Fruit fly (Drosophila melanogaster) whole organism, prepupa: ENCODE data around the gene CG8420.

ENCODE experiments used
- CG15336 ChIP-seq: fragments of 200-800 bp; sonication (Bioruptor generic); IDR thresholded peaks from 2 replicates; pipeline ENCODE4 v1.3.6; 2022; ENCODE audit warnings: missing biosample characterization, missing genetic modification characterization
- CG1621 ChIP-seq: fragments of 200-800 bp; sonication (Bioruptor generic); optimal IDR thresholded peaks from 3 replicates; lab custom pipeline; 2018; ENCODE audit warnings: missing biosample characterization, mild to moderate bottlenecking, missing genetic modification characterization
- CG16779 ChIP-seq: fragments of 200-800 bp; sonication (Bioruptor generic); optimal IDR thresholded peaks from 3 replicates; lab custom pipeline; 2017; ENCODE audit warnings: missing biosample characterization, mild to moderate bottlenecking, missing genetic modification characterization
- CG3032 ChIP-seq: fragments of 200-800 bp; optimal IDR thresholded peaks from 2 replicates; lab custom pipeline; 2019; ENCODE audit warnings: missing biosample characterization, mild to moderate bottlenecking, missing genetic modification characterization, moderate library complexity
- CG6163 ChIP-seq: fragments of 200-800 bp; sonication (Bioruptor generic); IDR thresholded peaks from 3 replicates; pipeline ENCODE4 v1.3.6; 2022; ENCODE audit warnings: missing biosample characterization, missing genetic modification characterization
- CG6792 ChIP-seq: fragments of 200-800 bp; sonication (Bioruptor generic); optimal IDR thresholded peaks from 3 replicates; lab custom pipeline; 2016; ENCODE audit warnings: missing biosample characterization, missing genetic modification characterization
- CG6808 ChIP-seq: fragments of 200-800 bp; sonication (Bioruptor generic); optimal IDR thresholded peaks from 3 replicates; lab custom pipeline; 2017; ENCODE audit warnings: missing biosample characterization, missing genetic modification characterization, mild to moderate bottlenecking, moderate library complexity, missing genetic modification reagents
- achi ChIP-seq: fragments of 200-800 bp; sonication (Bioruptor generic); optimal IDR thresholded peaks from 3 replicates; lab custom pipeline; 2016; ENCODE audit warnings: missing biosample characterization, missing genetic modification characterization
- acj6 ChIP-seq: fragments of 200-800 bp; sonication (Bioruptor generic); optimal IDR thresholded peaks from 3 replicates; lab custom pipeline; 2016; ENCODE audit warnings: missing biosample characterization, missing genetic modification characterization
- fd85E ChIP-seq: fragments of 200-800 bp; sonication (Bioruptor generic); optimal IDR thresholded peaks from 3 replicates; lab custom pipeline; 2016; ENCODE audit warnings: missing biosample characterization, missing genetic modification characterization
- ss ChIP-seq, 2 experiments: fragments of 200-800 bp; sonication (Bioruptor generic); optimal IDR thresholded peaks; 2 replicates in 1 of 2; 3 replicates in 1 of 2; lab custom pipeline; 2017 to 2018; ENCODE audit warnings: mild to moderate bottlenecking in 2 of 2, missing biosample characterization in 2 of 2, missing genetic modification characterization in 2 of 2, moderate library complexity in 1 of 2

DNA sequence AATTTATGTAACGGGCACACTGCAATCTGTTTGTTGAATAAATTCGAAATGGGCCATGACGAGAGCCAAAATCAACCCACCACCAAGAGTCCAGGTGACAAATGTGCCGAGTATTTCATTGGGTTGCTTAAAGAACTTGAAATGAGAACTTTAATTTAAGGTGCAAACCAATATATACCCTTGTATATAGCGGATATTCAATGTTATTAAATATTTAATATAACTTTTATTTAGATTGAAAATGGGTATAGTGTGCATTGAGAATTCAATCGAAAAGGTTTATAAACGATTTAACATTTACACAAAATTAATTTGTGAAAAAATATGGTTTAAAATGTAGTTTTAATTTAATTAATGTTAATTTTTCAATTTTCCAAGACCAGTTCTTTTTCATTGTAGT is at the start of gene CG8420:
- TF ChIP-seq CG16779 (tag; lab: Kevin White, UChicago) (no peak), ss (GFP tag; optimal IDR thresholded peaks at IDR 0.05; lab: Kevin White, UChicago) (no peak), fd85E (GFP tag; lab: Kevin White, UChicago) (no peak), CG1621 (tag; lab: Kevin White, UChicago) (no peak), achi (GFP tag; lab: Kevin White, UChicago) (no peak), acj6 (GFP tag; lab: Kevin White, UChicago) (no peak), CG6808 (no peak), CG6792 (GFP tag; lab: Kevin White, UChicago) (no peak), CG15336 (GFP tag; lab: Robert Waterston, UW) (no peak), CG6163 (GFP tag; lab: Robert Waterston, UW) (no peak), CG3032 (tag; lab: Kevin White, UChicago) (no peak)
